Worm (Caenorhabditis elegans): ENCODE measurements around the gene erh-2.

DNA sequence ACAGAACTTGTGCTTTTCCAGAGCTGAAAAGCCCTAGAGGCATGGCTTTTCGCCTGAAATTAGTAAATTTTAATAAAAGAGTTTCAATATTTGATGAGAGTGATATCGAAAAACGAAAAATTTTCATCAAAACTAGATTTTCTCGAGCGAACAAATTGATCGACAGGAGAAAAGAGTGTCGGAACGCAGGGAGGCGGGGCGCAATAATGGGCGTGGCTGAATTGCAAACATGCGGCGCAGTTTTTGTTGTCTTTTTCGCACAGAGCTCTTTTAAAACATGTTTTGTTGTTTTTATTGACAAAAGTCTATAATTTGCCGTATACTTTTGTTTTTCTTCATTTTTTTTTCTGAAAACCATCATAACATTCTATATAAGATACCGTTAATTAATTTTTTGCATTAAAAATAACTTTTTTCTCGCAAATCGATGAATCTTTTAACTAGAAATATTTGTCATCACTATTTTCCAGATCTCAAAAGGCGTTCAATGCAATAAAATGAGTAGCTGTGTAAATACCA lies 14.6 kb upstream of the erh-2 start, which contains the start of the genes sel-5 and wdr-48:
- TF ChIP-seq elt-3 (tag; optimal IDR thresholded peaks at IDR 0.05) (peak in 1 of 6 experiments; percentile 23), nhr-11 (tag; optimal IDR thresholded peaks at IDR 0.05) (no peak), aly-2 (tag; optimal IDR thresholded peaks at IDR 0.05) (no peak), ceh-88 (GFP tag; IDR thresholded peaks at IDR 0.05) (no peak), lin-13 (GFP tag; optimal IDR thresholded peaks at IDR 0.05) (no peak), mdl-1 (tag; optimal IDR thresholded peaks at IDR 0.05) (no peak), ets-5 (GFP tag; IDR thresholded peaks at IDR 0.05) (no peak), elt-2 (tag; optimal IDR thresholded peaks at IDR 0.05) (no peak), unc-62 (GFP tag; optimal IDR thresholded peaks at IDR 0.05) (no peak), ama-1 (optimal IDR thresholded peaks at IDR 0.05) (no peak), pqm-1 (tag; optimal IDR thresholded peaks at IDR 0.05) (no peak)
